Worm (Caenorhabditis elegans) whole organism, mixed stage, embryonic: Measurements from ENCODE around the gene golg-4.

Experiments used
- ceh-43 ChIP-seq: fragments of 200-800 bp; sonication (Bioruptor generic); optimal IDR thresholded peaks from 2 replicates; lab custom pipeline; 2018; ENCODE audit warnings: mild to moderate bottlenecking, missing genetic modification characterization, moderate library complexity, missing compliant biosample characterization
- nhr-237 ChIP-seq: fragments of 150-350 bp; optimal IDR thresholded peaks from 2 replicates; lab custom pipeline; 2014; ENCODE audit warnings: missing biosample characterization, missing genetic modification characterization
- pha-4 ChIP-seq: fragments of 150-350 bp; optimal IDR thresholded peaks from 2 replicates; lab custom pipeline; 2018; ENCODE audit warnings: missing biosample characterization, missing genetic modification reagents, missing genetic modification characterization
- sptf-1 ChIP-seq: sonication (generic microtip); optimal IDR thresholded peaks from 2 replicates; lab custom pipeline; 2017; ENCODE audit warnings: mild to moderate bottlenecking, missing genetic modification characterization, moderate library complexity, missing compliant biosample characterization
- unc-120 ChIP-seq: sonication (generic microtip); optimal IDR thresholded peaks from 2 replicates; lab custom pipeline; 2017; ENCODE audit warnings: missing genetic modification characterization, missing compliant biosample characterization; ENCODE audit not compliant: poor library complexity, severe bottlenecking
- ztf-11 ChIP-seq: fragments of 150-350 bp; optimal IDR thresholded peaks from 2 replicates; lab custom pipeline; 2014; ENCODE audit warnings: missing biosample characterization, missing genetic modification characterization

ce11 chrIII:3475014-3475413 is 69.6 kb downstream of the golg-4 start:
- TF ChIP-seq sptf-1 (tag; lab: Kevin White, UChicago) (no peak), ztf-11 (tag; lab: Kevin White, UChicago) (no peak), nhr-237 (no peak), pha-4 (tag; lab: Kevin White, UChicago) (no peak), unc-120 (no peak), ceh-43 (GFP tag; lab: Kevin White, UChicago) (no peak)
